Fruit fly (Drosophila melanogaster) whole organism, embryonic: Measurements from ENCODE around the gene CG6403.

ENCODE experiments used
- Ada2b ChIP-seq: fragments of 200-800 bp; sonication (Bioruptor generic); IDR thresholded peaks from 2 replicates; pipeline ENCODE4 v1.3.6; 2022; ENCODE audit warnings: missing biosample characterization, missing genetic modification characterization
- BEAF-32 ChIP-seq: fragments of 200-800 bp; sonication (Bioruptor generic); optimal IDR thresholded peaks from 3 replicates; lab custom pipeline; 2017; ENCODE audit warnings: missing biosample characterization, missing genetic modification characterization, mild to moderate bottlenecking, moderate library complexity, missing genetic modification reagents
- BtbVII ChIP-seq: fragments of 200-800 bp; sonication (Bioruptor generic); optimal IDR thresholded peaks from 3 replicates; lab custom pipeline; 2017; ENCODE audit warnings: missing biosample characterization, mild to moderate bottlenecking, missing genetic modification characterization
- Bteb2 ChIP-seq: fragments of 200-800 bp; sonication (Bioruptor generic); optimal IDR thresholded peaks from 2 replicates; lab custom pipeline; 2016; ENCODE audit warnings: missing biosample characterization, missing genetic modification characterization
- CG1233 ChIP-seq: fragments of 200-800 bp; sonication (Bioruptor generic); optimal IDR thresholded peaks from 4 replicates; lab custom pipeline; 2018; ENCODE audit warnings: missing biosample characterization, mild to moderate bottlenecking, missing genetic modification characterization
- CG13296 ChIP-seq: fragments of 200-800 bp; sonication (Bioruptor generic); optimal IDR thresholded peaks from 3 replicates; lab custom pipeline; 2018; ENCODE audit warnings: missing biosample characterization, mild to moderate bottlenecking, missing genetic modification characterization
- CG1602 ChIP-seq: fragments of 200-800 bp; sonication (Bioruptor generic); optimal IDR thresholded peaks from 3 replicates; lab custom pipeline; 2016; ENCODE audit warnings: missing biosample characterization, missing genetic modification characterization
- CG2202 ChIP-seq: fragments of 200-800 bp; sonication (Bioruptor generic); optimal IDR thresholded peaks from 2 replicates; lab custom pipeline; 2018; ENCODE audit warnings: missing biosample characterization, mild to moderate bottlenecking, missing genetic modification characterization
- CG2889 ChIP-seq: fragments of 200-800 bp; sonication (Bioruptor generic); IDR thresholded peaks from 3 replicates; pipeline ENCODE4 v1.3.6; 2022; ENCODE audit warnings: missing biosample characterization, missing genetic modification characterization
- CG33213 ChIP-seq: fragments of 200-800 bp; sonication (Bioruptor generic); optimal IDR thresholded peaks from 3 replicates; lab custom pipeline; 2016; ENCODE audit warnings: missing biosample characterization, missing genetic modification characterization
- CG4328 ChIP-seq: fragments of 200-800 bp; sonication (Bioruptor generic); optimal IDR thresholded peaks from 3 replicates; lab custom pipeline; 2017; ENCODE audit warnings: missing biosample characterization, missing genetic modification reagents, missing genetic modification characterization
- CG4404 ChIP-seq: fragments of 200-800 bp; sonication (Bioruptor generic); IDR thresholded peaks from 2 replicates; pipeline ENCODE4 v1.3.6; 2022; ENCODE audit warnings: missing biosample characterization, missing genetic modification characterization
- CG4424 ChIP-seq: fragments of 200-800 bp; sonication (Bioruptor generic); optimal IDR thresholded peaks from 3 replicates; lab custom pipeline; 2016; ENCODE audit warnings: missing biosample characterization, missing genetic modification characterization
- CG6254 ChIP-seq: fragments of 200-800 bp; sonication (Bioruptor generic); optimal IDR thresholded peaks from 3 replicates; lab custom pipeline; 2017; ENCODE audit warnings: mild to moderate bottlenecking, missing biosample characterization, missing genetic modification reagents, missing genetic modification characterization
- CG6654 ChIP-seq: fragments of 200-800 bp; sonication (Bioruptor generic); optimal IDR thresholded peaks from 2 replicates; lab custom pipeline; 2017; ENCODE audit warnings: missing biosample characterization, mild to moderate bottlenecking, missing genetic modification characterization
- CG7839 ChIP-seq: fragments of 200-800 bp; sonication (Bioruptor generic); optimal IDR thresholded peaks from 3 replicates; lab custom pipeline; 2018; ENCODE audit warnings: missing biosample characterization, mild to moderate bottlenecking, missing genetic modification characterization, moderate library complexity
- CG9797 ChIP-seq: fragments of 200-800 bp; sonication (Bioruptor generic); optimal IDR thresholded peaks from 3 replicates; lab custom pipeline; 2018; ENCODE audit warnings: missing biosample characterization, mild to moderate bottlenecking, missing genetic modification characterization
- CG9876 ChIP-seq: fragments of 200-800 bp; sonication (Bioruptor generic); optimal IDR thresholded peaks from 2 replicates; lab custom pipeline; 2016; ENCODE audit warnings: missing biosample characterization, missing genetic modification characterization
- CrebB ChIP-seq: fragments of 200-800 bp; sonication (Bioruptor generic); optimal IDR thresholded peaks from 3 replicates; lab custom pipeline; 2018; ENCODE audit warnings: missing biosample characterization, mild to moderate bottlenecking, missing genetic modification characterization
- Deaf1 ChIP-seq: fragments of 200-800 bp; optimal IDR thresholded peaks from 3 replicates; lab custom pipeline; 2019; ENCODE audit warnings: missing biosample characterization, mild to moderate bottlenecking, missing genetic modification characterization, moderate library complexity
- Drgx ChIP-seq: fragments of 200-800 bp; sonication (Bioruptor generic); IDR thresholded peaks from 2 replicates; pipeline ENCODE4 v1.3.6; 2022; ENCODE audit warnings: missing biosample characterization, missing genetic modification characterization
- H15 ChIP-seq: fragments of 200-800 bp; sonication (Bioruptor generic); IDR thresholded peaks from 3 replicates; pipeline ENCODE4 v1.3.6; 2022; ENCODE audit warnings: missing biosample characterization, missing genetic modification characterization
- Hey ChIP-seq: fragments of 200-800 bp; sonication (Bioruptor generic); optimal IDR thresholded peaks from 3 replicates; lab custom pipeline; 2018; ENCODE audit warnings: missing biosample characterization, mild to moderate bottlenecking, missing genetic modification characterization
- NC2β ChIP-seq: fragments of 200-800 bp; sonication (Bioruptor generic); optimal IDR thresholded peaks from 2 replicates; lab custom pipeline; 2016; ENCODE audit warnings: missing biosample characterization, missing genetic modification characterization
- Nf-YA ChIP-seq: fragments of 200-800 bp; sonication (Bioruptor generic); IDR thresholded peaks from 2 replicates; pipeline ENCODE4 v1.3.6; 2022; ENCODE audit warnings: missing biosample characterization, missing genetic modification characterization
- NfI ChIP-seq: fragments of 200-800 bp; sonication (Bioruptor generic); optimal IDR thresholded peaks from 3 replicates; lab custom pipeline; 2018; ENCODE audit warnings: missing biosample characterization, mild to moderate bottlenecking, missing genetic modification characterization, moderate library complexity
- Sox102F ChIP-seq: fragments of 200-800 bp; sonication (Bioruptor generic); optimal IDR thresholded peaks from 2 replicates; lab custom pipeline; 2018; ENCODE audit warnings: missing biosample characterization, mild to moderate bottlenecking, missing genetic modification characterization, moderate library complexity
- Trl ChIP-seq, 3 experiments: fragments of >200 bp in 2 of 3; fragments of 200-800 bp in 1 of 3; sonication (Bioruptor generic) in 1 of 3; optimal IDR thresholded peaks; 2 replicates in 1 of 3; 3 replicates in 2 of 3; lab custom pipeline; 2016 to 2017; ENCODE audit warnings: missing biosample characterization in 1 of 3, missing genetic modification characterization in 1 of 3
- al ChIP-seq: fragments of 200-800 bp; sonication (Bioruptor generic); IDR thresholded peaks from 2 replicates; pipeline ENCODE4 v1.3.6; 2022; ENCODE audit warnings: missing biosample characterization, missing genetic modification characterization
- btn ChIP-seq: fragments of 200-800 bp; sonication (Bioruptor generic); optimal IDR thresholded peaks from 2 replicates; lab custom pipeline; 2016; ENCODE audit warnings: missing biosample characterization, missing genetic modification characterization
- chif ChIP-seq, 2 experiments: fragments of 200-800 bp; sonication (Bioruptor generic); optimal IDR thresholded peaks; 3 replicates each; lab custom pipeline; 2016; ENCODE audit warnings: missing biosample characterization in 2 of 2, missing genetic modification characterization in 2 of 2
- chn ChIP-seq: fragments of 200-800 bp; sonication (Bioruptor generic); optimal IDR thresholded peaks from 2 replicates; lab custom pipeline; 2016; ENCODE audit warnings: missing biosample characterization, missing genetic modification characterization
- crol ChIP-seq: fragments of 200-800 bp; sonication (Bioruptor generic); IDR thresholded peaks from 2 replicates; pipeline ENCODE4 v1.3.6; 2022; ENCODE audit warnings: missing biosample characterization, missing genetic modification characterization
- gcm2 ChIP-seq: fragments of 200-800 bp; sonication (Bioruptor generic); optimal IDR thresholded peaks from 2 replicates; lab custom pipeline; 2016; ENCODE audit warnings: missing biosample characterization, missing genetic modification characterization
- grau ChIP-seq: fragments of 200-800 bp; optimal IDR thresholded peaks from 3 replicates; lab custom pipeline; 2019; ENCODE audit warnings: missing biosample characterization, mild to moderate bottlenecking, missing genetic modification characterization, moderate library complexity
- grn ChIP-seq: fragments of 200-800 bp; sonication (Bioruptor generic); optimal IDR thresholded peaks from 3 replicates; lab custom pipeline; 2017; ENCODE audit warnings: missing biosample characterization, missing genetic modification characterization
- gsb ChIP-seq: fragments of 200-800 bp; sonication (Bioruptor generic); IDR thresholded peaks from 2 replicates; pipeline ENCODE4 v1.3.6; 2022; ENCODE audit warnings: missing biosample characterization, missing genetic modification characterization
- hbn ChIP-seq: fragments of 200-800 bp; sonication (Bioruptor generic); IDR thresholded peaks from 2 replicates; pipeline ENCODE4 v1.3.6; 2022; ENCODE audit warnings: missing biosample characterization, missing genetic modification characterization; ENCODE audit not compliant: partially characterized antibody
- jumu ChIP-seq: fragments of 200-800 bp; sonication (Bioruptor generic); optimal IDR thresholded peaks from 3 replicates; lab custom pipeline; 2016; ENCODE audit warnings: missing biosample characterization, missing genetic modification characterization
- knrl ChIP-seq: fragments of 200-800 bp; sonication (Bioruptor generic); IDR thresholded peaks from 3 replicates; pipeline ENCODE4 v1.3.6; 2022; ENCODE audit warnings: missing biosample characterization, missing genetic modification characterization; ENCODE audit not compliant: partially characterized antibody
- lab ChIP-seq: fragments of 200-800 bp; sonication (Bioruptor generic); optimal IDR thresholded peaks from 3 replicates; lab custom pipeline; 2017; ENCODE audit warnings: missing biosample characterization, missing genetic modification characterization, mild to moderate bottlenecking, moderate library complexity, missing genetic modification reagents
- lov ChIP-seq, 2 experiments: fragments of 200-800 bp in 1 of 2; fragments of >200 bp in 1 of 2; sonication (Bioruptor generic) in 1 of 2; IDR thresholded peaks in 1 of 2; optimal IDR thresholded peaks in 1 of 2; 2 replicates in 1 of 2; 3 replicates in 1 of 2; pipeline versions ENCODE4 v1.3.6 to Lab custom; 2017 to 2022; ENCODE audit warnings: missing biosample characterization in 1 of 2, missing genetic modification characterization in 1 of 2
- nerfin-1 ChIP-seq: fragments of 200-800 bp; sonication (Bioruptor generic); optimal IDR thresholded peaks from 3 replicates; lab custom pipeline; 2019; ENCODE audit warnings: missing biosample characterization, mild to moderate bottlenecking, missing genetic modification characterization, moderate library complexity
- otp ChIP-seq: fragments of 200-800 bp; sonication (Bioruptor generic); IDR thresholded peaks from 3 replicates; pipeline ENCODE4, ENCODE4 v1.3.6; 2022; ENCODE audit warnings: missing biosample characterization, missing genetic modification characterization
- p53 ChIP-seq: fragments of 200-800 bp; sonication (Bioruptor generic); optimal IDR thresholded peaks from 2 replicates; lab custom pipeline; 2016; ENCODE audit warnings: missing biosample characterization, missing genetic modification characterization
- peb ChIP-seq: fragments of 200-800 bp; sonication (Bioruptor generic); IDR thresholded peaks from 2 replicates; pipeline ENCODE4 v1.3.6; 2022; ENCODE audit warnings: missing biosample characterization, missing genetic modification characterization
- sens-2 ChIP-seq: fragments of 200-800 bp; sonication (Bioruptor generic); IDR thresholded peaks from 2 replicates; pipeline ENCODE4 v1.3.6; 2022; ENCODE audit warnings: missing biosample characterization, missing genetic modification characterization
- stc ChIP-seq: fragments of 200-800 bp; sonication (Bioruptor generic); IDR thresholded peaks from 2 replicates; pipeline ENCODE4 v1.3.6; 2022; ENCODE audit warnings: missing biosample characterization, missing genetic modification characterization
- tx ChIP-seq: fragments of 200-800 bp; sonication (Bioruptor generic); optimal IDR thresholded peaks from 2 replicates; lab custom pipeline; 2016; ENCODE audit warnings: missing biosample characterization, missing genetic modification characterization
- usp ChIP-seq: fragments of >200 bp; optimal IDR thresholded peaks from 2 replicates; lab custom pipeline; 2017; ENCODE audit warnings: missing biosample characterization, missing genetic modification characterization

The CG6403 gene

dm6 chr3R:26714109-26714576 lies 22.0 kb downstream of the CG6403 start, which contains the start of gene amon (continued):
- TF ChIP-seq lab (GFP tag; lab: Kevin White, UChicago) (peak; percentile 100), chif (GFP tag; optimal IDR thresholded peaks at IDR 0.05; lab: Kevin White, UChicago) (peak; percentile 97 to 98), BtbVII (GFP tag; lab: Kevin White, UChicago) (peak; percentile 99), CG2889 (peak; percentile 98), usp (no peak), CG1602 (GFP tag; lab: Kevin White, UChicago) (peak; percentile 95), knrl (GFP tag; lab: Robert Waterston, UW) (no peak), Drgx (GFP tag; lab: Robert Waterston, UW) (peak; percentile 98), CG2202 (tag; lab: Kevin White, UChicago) (peak; percentile 61), CG4404 (peak; percentile 97), CG9797 (peak; percentile 42), gsb (GFP tag; lab: Robert Waterston, UW) (peak; percentile 97), peb (GFP tag; lab: Robert Waterston, UW) (peak; percentile 96), chn (peak; percentile 97), CG7839 (peak; percentile 99), Ada2b (GFP tag; lab: Robert Waterston, UW) (peak; percentile 99), Bteb2 (GFP tag; lab: Kevin White, UChicago) (peak; percentile 98), Sox102F (GFP tag; lab: Kevin White, UChicago) (peak; percentile 98), CG9876 (GFP tag; lab: Kevin White, UChicago) (peak; percentile 98), crol (GFP tag; lab: Robert Waterston, UW) (peak; percentile 80), CG4328 (GFP tag; lab: Kevin White, UChicago) (peak; percentile 96), btn (GFP tag; lab: Kevin White, UChicago) (peak; percentile 95), sens-2 (GFP tag; lab: Robert Waterston, UW) (peak; percentile 93), Trl (optimal IDR thresholded peaks at IDR 0.05; lab: Kevin White, UChicago) (no peak), Trl (GFP tag; optimal IDR thresholded peaks at IDR 0.05; lab: Kevin White, UChicago) (peak; percentile 99), CG13296 (peak; percentile 99), nerfin-1 (tag; lab: Kevin White, UChicago) (peak; percentile 92), otp (GFP tag; lab: Robert Waterston, UW) (peak; percentile 98), H15 (GFP tag; lab: Robert Waterston, UW) (peak; percentile 98), CG6254 (GFP tag; lab: Kevin White, UChicago) (peak; percentile 88), CG4424 (GFP tag; lab: Kevin White, UChicago) (peak; percentile 98), CrebB (tag; lab: Kevin White, UChicago) (peak; percentile 99), CG6654 (GFP tag; lab: Kevin White, UChicago) (peak; percentile 90), NC2β (GFP tag; lab: Kevin White, UChicago) (peak; percentile 94), p53 (GFP tag; lab: Kevin White, UChicago) (peak; percentile 97), tx (GFP tag; lab: Kevin White, UChicago) (peak; percentile 99), Nf-YA (GFP tag; lab: Robert Waterston, UW) (peak; percentile 98), Deaf1 (tag; lab: Kevin White, UChicago) (peak; percentile 86), CG1233 (peak; percentile 97), gcm2 (GFP tag; lab: Kevin White, UChicago) (peak; percentile 96), jumu (GFP tag; lab: Kevin White, UChicago) (peak; percentile 99), Hey (tag; lab: Kevin White, UChicago) (peak; percentile 98), lov (optimal IDR thresholded peaks at IDR 0.05; lab: Kevin White, UChicago) (no peak), lov (GFP tag; IDR thresholded peaks at IDR 0.05; lab: Robert Waterston, UW) (peak; percentile 97), BEAF-32 (GFP tag; lab: Kevin White, UChicago) (peak; percentile 36), hbn (GFP tag; lab: Robert Waterston, UW) (no peak), CG33213 (GFP tag; lab: Kevin White, UChicago) (peak; percentile 98), NfI (GFP tag; lab: Kevin White, UChicago) (peak; percentile 99), grau (peak; percentile 97), grn (peak; percentile 89), stc (GFP tag; lab: Robert Waterston, UW) (peak; percentile 98), al (peak; percentile 98)
